Fruit fly (Drosophila melanogaster): ENCODE results near the gene Nepl19.

DNA sequence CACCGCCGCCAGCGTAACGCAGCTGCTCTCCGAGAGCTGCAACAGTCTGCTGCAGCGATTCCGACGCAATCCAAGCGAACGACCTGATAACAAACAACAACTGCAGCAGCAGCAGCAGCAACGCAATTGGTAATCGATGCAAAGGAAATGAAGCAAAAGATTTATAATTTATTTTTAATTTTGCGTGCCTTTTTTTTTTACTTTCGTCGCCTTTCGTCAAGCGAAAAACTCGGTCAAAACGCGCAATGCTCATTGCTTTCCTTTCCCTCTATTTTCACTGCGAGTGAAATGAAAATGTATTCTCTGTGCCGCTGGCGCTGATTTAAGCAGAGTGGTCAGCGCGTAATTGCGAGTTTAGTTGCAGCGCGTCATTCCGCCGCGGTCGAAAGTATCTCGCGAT lies 33.1 kb upstream of the Nepl19 start:
- TF ChIP-seq CG8478 (optimal IDR thresholded peaks at IDR 0.05) (no peak), CTCF (optimal IDR thresholded peaks at IDR 0.05) (no peak)

Measured in S2 (cell line).